Worm (Caenorhabditis elegans) whole organism, midembryonic: ENCODE results near the gene nlp-18.

Experiments used
- T22C8.4 ChIP-seq: fragments of 200-800 bp; sonication (Bioruptor generic); IDR thresholded peaks from 2 replicates; pipeline ENCODE4 v1.3.6; 2022; ENCODE audit warnings: missing genetic modification characterization, missing compliant biosample characterization
- cog-1 ChIP-seq: sonication (generic microtip); optimal IDR thresholded peaks from 2 replicates; lab custom pipeline; 2016; ENCODE audit warnings: missing genetic modification characterization, missing compliant biosample characterization
- flt-1 ChIP-seq: fragments of 200-800 bp; sonication (Bioruptor generic); IDR thresholded peaks from 2 replicates; pipeline ENCODE4 v1.3.6; 2022; ENCODE audit warnings: missing genetic modification characterization, missing compliant biosample characterization
- klf-2 ChIP-seq: fragments of 200-800 bp; sonication (Bioruptor generic); conservative IDR thresholded peaks from 2 replicates; pipeline ENCODE4 v1.3.6; 2022; ENCODE audit warnings: missing genetic modification reagents, missing genetic modification characterization, missing compliant biosample characterization
- med-1 ChIP-seq: sonication (generic microtip); optimal IDR thresholded peaks from 2 replicates; lab custom pipeline; 2017; ENCODE audit warnings: missing genetic modification characterization, mild to moderate bottlenecking, missing compliant biosample characterization, antibody characterized with exemption, missing genetic modification reagents; ENCODE audit not compliant: insufficient read depth
- ref-1 ChIP-seq: fragments of 200-800 bp; sonication (Bioruptor generic); conservative IDR thresholded peaks from 2 replicates; pipeline ENCODE4 v1.3.6; 2022; ENCODE audit warnings: missing genetic modification reagents, missing genetic modification characterization, missing compliant biosample characterization
- tab-1 ChIP-seq: fragments of 200-800 bp; sonication (Bioruptor generic); IDR thresholded peaks from 2 replicates; pipeline ENCODE4 v1.3.6; 2022; ENCODE audit warnings: missing genetic modification characterization, missing compliant biosample characterization
- ztf-23 ChIP-seq: fragments of 200-800 bp; sonication (Bioruptor generic); IDR thresholded peaks from 2 replicates; pipeline ENCODE4 v1.3.6; 2022; ENCODE audit warnings: missing genetic modification reagents, missing genetic modification characterization, missing compliant biosample characterization
- ztf-29 ChIP-seq: fragments of 200-800 bp; sonication (Bioruptor generic); IDR thresholded peaks from 2 replicates; pipeline ENCODE4 v1.3.6; 2022; ENCODE audit warnings: missing genetic modification reagents, missing genetic modification characterization, missing compliant biosample characterization

Gene nlp-18

ce11 chrII:11025566-11025965 lies 4.6 kb downstream of the nlp-18 start, which contains the start of gene F33A8.7:
Gene F33A8.7, minus strand, starts transcription at chrII:11025666.
- no peak for TF ChIP-seq ref-1
- TF ChIP-seq ztf-23 (GFP tag; lab: Robert Waterston, UW), result no peak
- no peak for TF ChIP-seq med-1 (GFP tag; lab: Kevin White, UChicago)
- TF ChIP-seq cog-1, result no peak

- TF ChIP-seq T22C8.4 (GFP tag; lab: Robert Waterston, UW) (no peak), ref-1 (no peak), ztf-23 (GFP tag; lab: Robert Waterston, UW) (no peak), tab-1 (no peak), med-1 (GFP tag; lab: Kevin White, UChicago) (no peak), ztf-29 (GFP tag; lab: Robert Waterston, UW) (no peak), klf-2 (no peak), cog-1 (no peak), flt-1 (GFP tag; lab: Robert Waterston, UW) (no peak)
Measured at ce11 chrII:11022023-11022422, 8.2 kb downstream of the nlp-18 start, which contains the start of gene let-858. Gene let-858, plus strand, starts transcription at chrII:11022370.

- TF ChIP-seq T22C8.4 (GFP tag; lab: Robert Waterston, UW) (no peak), ref-1 (no peak), ztf-29 (GFP tag; lab: Robert Waterston, UW) (no peak), med-1 (GFP tag; lab: Kevin White, UChicago) (no peak), klf-2 (no peak), flt-1 (GFP tag; lab: Robert Waterston, UW) (no peak), cog-1 (no peak), tab-1 (no peak), ztf-23 (GFP tag; lab: Robert Waterston, UW) (no peak)
Measured at ce11 chrII:11020707-11021106, 9.5 kb downstream of the nlp-18 start.

ce11 chrII:11016884-11017283 lies 13.3 kb downstream of the nlp-18 start:
- TF ChIP-seq tab-1 (no peak), flt-1 (GFP tag; lab: Robert Waterston, UW) (no peak), med-1 (GFP tag; lab: Kevin White, UChicago) (no peak), klf-2 (no peak), ztf-29 (GFP tag; lab: Robert Waterston, UW) (no peak), T22C8.4 (GFP tag; lab: Robert Waterston, UW) (no peak), ztf-23 (GFP tag; lab: Robert Waterston, UW) (no peak)

- TF ChIP-seq klf-2, result no peak
Measured at ce11 chrII:11016835-11016883, 13.5 kb downstream of the nlp-18 start, which contains the start of gene ram-2. Gene ram-2, minus strand, starts transcription at chrII:11016881.

ce11 chrII:11016435-11016834 lies 13.8 kb downstream of the nlp-18 start:
- TF ChIP-seq tab-1 (no peak), med-1 (GFP tag; lab: Kevin White, UChicago) (no peak), ref-1 (no peak), cog-1 (no peak), klf-2 (no peak), ztf-29 (GFP tag; lab: Robert Waterston, UW) (no peak), T22C8.4 (GFP tag; lab: Robert Waterston, UW) (no peak), flt-1 (GFP tag; lab: Robert Waterston, UW) (no peak), ztf-23 (GFP tag; lab: Robert Waterston, UW) (no peak)

- TF ChIP-seq ztf-23 (GFP tag; lab: Robert Waterston, UW) (no peak), med-1 (GFP tag; lab: Kevin White, UChicago) (no peak), T22C8.4 (GFP tag; lab: Robert Waterston, UW) (no peak), cog-1 (no peak), ztf-29 (GFP tag; lab: Robert Waterston, UW) (no peak), tab-1 (no peak), klf-2 (no peak), ref-1 (no peak), flt-1 (GFP tag; lab: Robert Waterston, UW) (no peak)
Measured at ce11 chrII:11015734-11016133, 14.5 kb downstream of the nlp-18 start.

ce11 chrII:11015210-11015609 lies 15.0 kb downstream of the nlp-18 start:
- no peak for TF ChIP-seq flt-1 (GFP tag; lab: Robert Waterston, UW)
- no peak for TF ChIP-seq ztf-29 (GFP tag; lab: Robert Waterston, UW)
- TF ChIP-seq ztf-23 (GFP tag; lab: Robert Waterston, UW), result no peak
- no peak for TF ChIP-seq T22C8.4 (GFP tag; lab: Robert Waterston, UW)
- no peak for TF ChIP-seq tab-1
- TF ChIP-seq cog-1, result no peak
- no peak for TF ChIP-seq klf-2
- no peak for TF ChIP-seq ref-1
- TF ChIP-seq med-1 (GFP tag; lab: Kevin White, UChicago), result no peak

- TF ChIP-seq med-1 (GFP tag; lab: Kevin White, UChicago) (no peak), cog-1 (no peak), ztf-23 (GFP tag; lab: Robert Waterston, UW) (no peak), klf-2 (no peak), ztf-29 (GFP tag; lab: Robert Waterston, UW) (no peak), T22C8.4 (GFP tag; lab: Robert Waterston, UW) (no peak), ref-1 (no peak), tab-1 (no peak), flt-1 (GFP tag; lab: Robert Waterston, UW) (no peak)
Measured at ce11 chrII:11013667-11014066, 16.5 kb downstream of the nlp-18 start, which contains the start of gene col-81. Gene col-81, minus strand, starts transcription at chrII:11013767.

ce11 chrII:11012532-11013179 lies 17.5 kb downstream of the nlp-18 start:
- 0 out of 2 replicates have a peak, but pooled peaks have one; percentile 35 for TF ChIP-seq tab-1
- TF ChIP-seq flt-1 (GFP tag; lab: Robert Waterston, UW), result 0 out of 2 replicates have a peak, but pooled peaks have one; percentile 5
- TF ChIP-seq klf-2, result no peak
- peak; percentile 66; the same call in 1 of the 2 replicates for TF ChIP-seq ztf-23 (GFP tag; lab: Robert Waterston, UW)
- TF ChIP-seq T22C8.4 (GFP tag; lab: Robert Waterston, UW), result no peak
- TF ChIP-seq ztf-29 (GFP tag; lab: Robert Waterston, UW), result no peak
- TF ChIP-seq med-1 (GFP tag; lab: Kevin White, UChicago), result no peak
- TF ChIP-seq ref-1, result no peak
- TF ChIP-seq cog-1, result no peak
